Worm (Caenorhabditis elegans): ENCODE results near the gene C49C3.11.

- TF ChIP-seq med-1 (GFP tag; optimal IDR thresholded peaks at IDR 0.05; ENCODE audit: insufficient read depth) (no peak), ztf-29 (GFP tag; IDR thresholded peaks at IDR 0.05) (no peak), ztf-23 (GFP tag; IDR thresholded peaks at IDR 0.05) (no peak), T22C8.4 (GFP tag; IDR thresholded peaks at IDR 0.05) (no peak), cog-1 (tag; optimal IDR thresholded peaks at IDR 0.05) (no peak), tab-1 (GFP tag; IDR thresholded peaks at IDR 0.05) (no peak)
Observed at ce11 chrIV:17371469-17371868, 27.9 kb downstream of the C49C3.11 start, which contains the start of gene C30H6.5.
